Worm (Caenorhabditis elegans): ENCODE results near the gene csq-1.

csq-1 gene

DNA sequence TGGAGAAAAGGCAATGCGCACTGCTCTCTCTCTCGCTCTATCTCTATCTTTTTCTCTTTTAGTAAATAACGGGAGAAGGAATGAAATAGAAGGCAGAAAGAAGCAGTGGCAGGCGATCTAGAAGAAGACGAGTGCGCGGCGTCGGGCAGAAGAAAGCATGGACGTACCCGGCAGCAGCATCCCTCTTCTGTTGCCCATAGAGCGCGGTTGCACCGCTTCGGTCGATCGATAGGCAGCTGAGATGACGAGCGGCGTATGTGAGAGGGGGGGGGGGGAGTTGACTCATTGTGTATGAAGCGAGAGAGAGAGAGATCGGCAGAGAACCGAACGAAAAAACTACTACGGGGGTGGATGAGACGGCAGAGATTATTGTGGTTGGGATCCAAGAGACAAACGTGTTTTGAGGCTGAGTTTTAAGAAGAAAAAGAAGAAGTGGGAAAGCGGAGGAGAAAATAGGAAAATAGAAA lies 23.5 kb downstream of the csq-1 start (continued):
- TF ChIP-seq efl-1 (GFP tag; optimal IDR thresholded peaks at IDR 0.05) (no peak), nhr-27 (tag; optimal IDR thresholded peaks at IDR 0.05) (peak; percentile 3), xnd-1 (tag; optimal IDR thresholded peaks at IDR 0.05) (no peak), lin-35 (GFP tag; optimal IDR thresholded peaks at IDR 0.05) (peak in 1 of 3 experiments; percentile 84), rpc-1 (optimal IDR thresholded peaks at IDR 0.05) (no peak), rpc-1 (tag; optimal IDR thresholded peaks at IDR 0.05) (no peak), lin-26 (GFP tag; IDR thresholded peaks at IDR 0.05) (0 out of 2 replicates have a peak, but pooled peaks have one; percentile 60), Y53G8AR.9 (GFP tag; conservative IDR thresholded peaks at IDR 0.05) (0 out of 2 replicates have a peak, but pooled peaks have one; percentile 75), F49E8.2 (tag; optimal IDR thresholded peaks at IDR 0.05; ENCODE audit: insufficient read depth) (no peak), sptf-2 (GFP tag; optimal IDR thresholded peaks at IDR 0.05) (no peak), repo-1 (tag; optimal IDR thresholded peaks at IDR 0.05) (peak; percentile 54), bed-1 (GFP tag; IDR thresholded peaks at IDR 0.05) (no peak), F33H1.4 (GFP tag; IDR thresholded peaks at IDR 0.05) (no peak), nfya-2 (GFP tag; IDR thresholded peaks at IDR 0.05) (no peak), dox-1 (GFP tag; IDR thresholded peaks at IDR 0.05) (peak; percentile 93), K12H6.12 (tag; optimal IDR thresholded peaks at IDR 0.05) (peak; percentile 98), B0019.2 (GFP tag; conservative IDR thresholded peaks at IDR 0.05) (no peak), T07F8.4 (tag; optimal IDR thresholded peaks at IDR 0.05) (peak; percentile 27), egrh-3 (GFP tag; IDR thresholded peaks at IDR 0.05) (peak; percentile 98), F23B12.7 (tag; optimal IDR thresholded peaks at IDR 0.05; ENCODE audit: insufficient read depth) (no peak), snpc-1.1 (tag; optimal IDR thresholded peaks at IDR 0.05; ENCODE audit: insufficient read depth) (no peak), rec-8 (tag; optimal IDR thresholded peaks at IDR 0.05) (no peak), ets-4 (GFP tag; optimal IDR thresholded peaks at IDR 0.05) (peak; percentile 11), Y53F4B.3 (GFP tag; IDR thresholded peaks at IDR 0.05) (no peak), ccch-3 (GFP tag; optimal IDR thresholded peaks at IDR 0.05) (no peak), F39B2.1 (GFP tag; IDR thresholded peaks at IDR 0.05) (no peak), attf-6 (GFP tag; IDR thresholded peaks at IDR 0.05) (no peak), D2030.7 (GFP tag; IDR thresholded peaks at IDR 0.05) (no peak), fkh-3 (tag; optimal IDR thresholded peaks at IDR 0.05) (no peak), F37B4.10 (GFP tag; IDR thresholded peaks at IDR 0.05) (no peak), him-1 (tag; optimal IDR thresholded peaks at IDR 0.05) (no peak), attf-5 (GFP tag; optimal IDR thresholded peaks at IDR 0.05) (peak; percentile 95), madf-6 (GFP tag; IDR thresholded peaks at IDR 0.05) (0 out of 2 replicates have a peak, but pooled peaks have one; percentile 22), zim-3 (tag; optimal IDR thresholded peaks at IDR 0.05) (no peak), mcd-1 (GFP tag; IDR thresholded peaks at IDR 0.05) (peak; percentile 98), nhr-120 (GFP tag; IDR thresholded peaks at IDR 0.05) (no peak), ceh-58 (GFP tag; IDR thresholded peaks at IDR 0.05) (no peak), B0035.1 (tag; optimal IDR thresholded peaks at IDR 0.05) (peak; percentile 40), let-607 (tag; optimal IDR thresholded peaks at IDR 0.05) (peak; percentile 33 to 71), K11D2.4 (GFP tag; IDR thresholded peaks at IDR 0.05) (peak; percentile 87), ama-1 (optimal IDR thresholded peaks at IDR 0.05) (no peak), ama-1 (GFP tag; optimal IDR thresholded peaks at IDR 0.05) (no peak), bed-2 (GFP tag; IDR thresholded peaks at IDR 0.05) (no peak), F22D6.2 (tag; optimal IDR thresholded peaks at IDR 0.05) (peak; percentile 44), ztf-25 (GFP tag; IDR thresholded peaks at IDR 0.05) (no peak), ztf-26 (tag; optimal IDR thresholded peaks at IDR 0.05) (peak; percentile 92), somi-1 (GFP tag; optimal IDR thresholded peaks at IDR 0.05) (peak; percentile 89)

Data from whole organism, young adult.